Worm (Caenorhabditis elegans): ENCODE measurements around the gene sdz-8.

ce11 chrV:11528633-11529327, 12.8 kb upstream of the sdz-8 start:
- TF ChIP-seq efl-1 (optimal IDR thresholded peaks at IDR 0.05) (no peak), efl-1 (GFP tag; optimal IDR thresholded peaks at IDR 0.05 in 1 of 2) (no peak), egl-27 (tag; optimal IDR thresholded peaks at IDR 0.05) (no peak), dpl-1 (GFP tag; optimal IDR thresholded peaks at IDR 0.05) (no peak)

All from whole organism, L1 larva.